Worm (Caenorhabditis elegans) whole organism, L2 larva: Measurements from ENCODE around the gene ent-3.
A peak's percentile ranks its signal among the peaks of the same experiment; 100 is the strongest.
"Not testable (repeated sequence)": the region's sequence is repeated elsewhere in the genome, so short reads cannot be mapped to it uniquely, and the experiment has no call there.

Source experiments
- C34F6.9 ChIP-seq: fragments of 150-350 bp; optimal IDR thresholded peaks from 2 replicates; lab custom pipeline; 2014; ENCODE audit warnings: missing biosample characterization, missing genetic modification characterization
- F13H6.1 ChIP-seq: sonication (generic microtip); optimal IDR thresholded peaks from 2 replicates; lab custom pipeline; 2016; ENCODE audit warnings: missing genetic modification characterization, missing compliant biosample characterization
- R02D3.7 ChIP-seq: fragments of 150-350 bp; optimal IDR thresholded peaks from 2 replicates; lab custom pipeline; 2014; ENCODE audit warnings: missing biosample characterization, missing genetic modification characterization
- Y55F3AM.14 ChIP-seq: fragments of 200-800 bp; sonication (Bioruptor generic); optimal IDR thresholded peaks from 2 replicates; lab custom pipeline; 2018; ENCODE audit warnings: mild to moderate bottlenecking, missing genetic modification characterization, missing compliant biosample characterization
- ZK546.5 ChIP-seq: sonication (generic microtip); optimal IDR thresholded peaks from 2 replicates; lab custom pipeline; 2017; ENCODE audit warnings: missing biosample characterization, missing genetic modification characterization
- alr-1 ChIP-seq: fragments of 150-350 bp; optimal IDR thresholded peaks from 2 replicates; lab custom pipeline; 2014; ENCODE audit warnings: missing biosample characterization, missing genetic modification characterization
- aly-2 ChIP-seq: fragments of 150-350 bp; optimal IDR thresholded peaks from 2 replicates; lab custom pipeline; 2014; ENCODE audit warnings: missing biosample characterization, missing genetic modification characterization
- ama-1 ChIP-seq: fragments of 150-350 bp; optimal IDR thresholded peaks from 2 replicates; lab custom pipeline; 2018; ENCODE audit warnings: inconsistent platforms
- blmp-1 ChIP-seq: sonication (generic microtip); optimal IDR thresholded peaks from 2 replicates; lab custom pipeline; 2017; ENCODE audit warnings: missing genetic modification characterization, mild to moderate bottlenecking, missing compliant biosample characterization, antibody characterized with exemption, moderate library complexity; ENCODE audit not compliant: insufficient read depth
- ceh-16 ChIP-seq: fragments of 150-350 bp; optimal IDR thresholded peaks from 2 replicates; lab custom pipeline; 2014; ENCODE audit warnings: missing biosample characterization, missing genetic modification characterization
- ceh-82 ChIP-seq: fragments of 150-350 bp; optimal IDR thresholded peaks from 2 replicates; lab custom pipeline; 2014; ENCODE audit warnings: missing biosample characterization, missing genetic modification characterization
- crh-2 ChIP-seq: sonication (generic microtip); optimal IDR thresholded peaks from 2 replicates; lab custom pipeline; 2017; ENCODE audit warnings: missing biosample characterization, missing genetic modification characterization
- dmd-4 ChIP-seq: sonication (generic microtip); optimal IDR thresholded peaks from 2 replicates; lab custom pipeline; 2017; ENCODE audit warnings: missing biosample characterization, missing genetic modification characterization
- egl-27 ChIP-seq: sonication (generic microtip); optimal IDR thresholded peaks from 3 replicates; lab custom pipeline; 2017; ENCODE audit warnings: missing biosample characterization, missing genetic modification reagents, missing genetic modification characterization
- elt-1 ChIP-seq: fragments of 150-350 bp; optimal IDR thresholded peaks from 2 replicates; lab custom pipeline; 2014; ENCODE audit warnings: missing biosample characterization, missing genetic modification characterization
- elt-3 ChIP-seq: sonication (generic microtip); optimal IDR thresholded peaks from 2 replicates; lab custom pipeline; 2017; ENCODE audit warnings: missing biosample characterization, missing genetic modification characterization
- fos-1 ChIP-seq: fragments of 150-350 bp; optimal IDR thresholded peaks from 2 replicates; lab custom pipeline; 2014; ENCODE audit warnings: missing biosample characterization, missing genetic modification characterization
- gmeb-1 ChIP-seq: fragments of 150-350 bp; optimal IDR thresholded peaks from 2 replicates; lab custom pipeline; 2014; ENCODE audit warnings: missing biosample characterization, missing genetic modification characterization
- lin-11 ChIP-seq: fragments of 150-350 bp; sonication (generic microtip); optimal IDR thresholded peaks from 2 replicates; lab custom pipeline; 2014; ENCODE audit warnings: missing biosample characterization, missing genetic modification characterization, inconsistent platforms, mixed read lengths
- lin-13 ChIP-seq: fragments of 150-350 bp; optimal IDR thresholded peaks from 2 replicates; lab custom pipeline; 2014; ENCODE audit warnings: missing biosample characterization, missing genetic modification reagents, missing genetic modification characterization
- lin-39 ChIP-seq: fragments of 150-350 bp; optimal IDR thresholded peaks from 2 replicates; lab custom pipeline; 2014; ENCODE audit warnings: missing biosample characterization, missing genetic modification reagents, missing genetic modification characterization
- lsy-2 ChIP-seq, 2 experiments: fragments of 150-350 bp in 1 of 2; sonication (generic microtip) in 1 of 2; optimal IDR thresholded peaks; 2 replicates each; lab custom pipeline; 2014 to 2017; ENCODE audit warnings: missing biosample characterization in 2 of 2, missing genetic modification characterization in 2 of 2
- mab-5 ChIP-seq: fragments of 150-350 bp; optimal IDR thresholded peaks from 2 replicates; lab custom pipeline; 2014; ENCODE audit warnings: missing biosample characterization, missing genetic modification characterization
- mbf-1 ChIP-seq: sonication (generic microtip); optimal IDR thresholded peaks from 2 replicates; lab custom pipeline; 2017; ENCODE audit warnings: missing biosample characterization, missing genetic modification characterization
- mdl-1 ChIP-seq, 2 experiments: fragments of 150-350 bp in 1 of 2; sonication (generic microtip) in 1 of 2; optimal IDR thresholded peaks; 2 replicates each; lab custom pipeline; 2017; ENCODE audit warnings: missing biosample characterization in 2 of 2, missing genetic modification characterization in 2 of 2
- nhr-10 ChIP-seq: sonication (generic microtip); optimal IDR thresholded peaks from 2 replicates; lab custom pipeline; 2017; ENCODE audit warnings: missing biosample characterization, missing genetic modification characterization
- nhr-11 ChIP-seq: fragments of 150-350 bp; optimal IDR thresholded peaks from 2 replicates; lab custom pipeline; 2014; ENCODE audit warnings: missing biosample characterization, missing genetic modification characterization
- nhr-12 ChIP-seq: fragments of 150-350 bp; optimal IDR thresholded peaks from 2 replicates; lab custom pipeline; 2014; ENCODE audit warnings: missing biosample characterization, missing genetic modification characterization
- nhr-129 ChIP-seq: fragments of 150-350 bp; optimal IDR thresholded peaks from 2 replicates; lab custom pipeline; 2014; ENCODE audit warnings: missing biosample characterization, missing genetic modification characterization
- nhr-21 ChIP-seq: fragments of 150-350 bp; optimal IDR thresholded peaks from 2 replicates; lab custom pipeline; 2014; ENCODE audit warnings: missing biosample characterization, missing genetic modification characterization
- nhr-23 ChIP-seq: fragments of 150-350 bp; optimal IDR thresholded peaks from 2 replicates; lab custom pipeline; 2014; ENCODE audit warnings: missing biosample characterization, missing genetic modification reagents, missing genetic modification characterization
- nhr-237 ChIP-seq: fragments of 150-350 bp; optimal IDR thresholded peaks from 2 replicates; lab custom pipeline; 2014; ENCODE audit warnings: missing biosample characterization, missing genetic modification characterization
- nhr-25 ChIP-seq: fragments of 150-350 bp; sonication (generic microtip); optimal IDR thresholded peaks from 3 replicates; lab custom pipeline; 2014; ENCODE audit warnings: missing biosample characterization, missing genetic modification characterization
- nhr-6 ChIP-seq: fragments of 150-350 bp; optimal IDR thresholded peaks from 2 replicates; lab custom pipeline; 2014; ENCODE audit warnings: missing biosample characterization, missing genetic modification characterization
- nhr-77 ChIP-seq: fragments of 150-350 bp; optimal IDR thresholded peaks from 2 replicates; lab custom pipeline; 2014; ENCODE audit warnings: missing biosample characterization, missing genetic modification characterization
- peb-1 ChIP-seq: fragments of 150-350 bp; optimal IDR thresholded peaks from 2 replicates; lab custom pipeline; 2014; ENCODE audit warnings: missing biosample characterization, missing genetic modification characterization
- sem-4 ChIP-seq: fragments of 150-350 bp; optimal IDR thresholded peaks from 2 replicates; lab custom pipeline; 2014; ENCODE audit warnings: missing biosample characterization, missing genetic modification reagents, missing genetic modification characterization
- skn-1 ChIP-seq: sonication (generic microtip); optimal IDR thresholded peaks from 2 replicates; lab custom pipeline; 2017; ENCODE audit warnings: missing biosample characterization, missing genetic modification characterization
- sma-3 ChIP-seq: sonication (generic microtip); optimal IDR thresholded peaks from 2 replicates; lab custom pipeline; 2016; ENCODE audit warnings: missing genetic modification reagents, missing genetic modification characterization, missing compliant biosample characterization
- sma-9 ChIP-seq, 2 experiments: fragments of 150-350 bp in 1 of 2; sonication (generic microtip) in 1 of 2; optimal IDR thresholded peaks; 2 replicates each; lab custom pipeline; 2014 to 2016; ENCODE audit warnings: missing genetic modification characterization in 2 of 2, mild to moderate bottlenecking in 1 of 2, missing biosample characterization in 1 of 2, missing compliant biosample characterization in 1 of 2, missing genetic modification reagents in 1 of 2, moderate library complexity in 1 of 2
- snpc-4 ChIP-seq: fragments of 150-350 bp; optimal IDR thresholded peaks from 2 replicates; lab custom pipeline; 2014; ENCODE audit warnings: missing biosample characterization, missing genetic modification characterization
- unc-39 ChIP-seq: fragments of 150-350 bp; optimal IDR thresholded peaks from 2 replicates; lab custom pipeline; 2014; ENCODE audit warnings: missing biosample characterization, missing genetic modification characterization
- unc-55 ChIP-seq: fragments of 150-350 bp; sonication (generic microtip); optimal IDR thresholded peaks from 3 replicates; lab custom pipeline; 2014; ENCODE audit warnings: missing biosample characterization, missing genetic modification reagents, missing genetic modification characterization
- unc-62 ChIP-seq: fragments of 150-350 bp; optimal IDR thresholded peaks from 2 replicates; lab custom pipeline; 2014; ENCODE audit warnings: missing biosample characterization, missing genetic modification reagents, missing genetic modification characterization
- zag-1 ChIP-seq: fragments of 150-350 bp; optimal IDR thresholded peaks from 2 replicates; lab custom pipeline; 2014; ENCODE audit warnings: missing biosample characterization, missing genetic modification characterization
- ztf-1 ChIP-seq: fragments of 200-800 bp; sonication (Bioruptor generic); conservative IDR thresholded peaks from 2 replicates; pipeline ENCODE4 v1.3.6; 2022; ENCODE audit warnings: missing genetic modification characterization, missing compliant biosample characterization
- ztf-11 ChIP-seq: sonication (generic microtip); optimal IDR thresholded peaks from 2 replicates; lab custom pipeline; 2017; ENCODE audit warnings: missing biosample characterization, missing genetic modification characterization
- ztf-4 ChIP-seq: fragments of 150-350 bp; optimal IDR thresholded peaks from 2 replicates; lab custom pipeline; 2014; ENCODE audit warnings: missing biosample characterization, missing genetic modification characterization

The ent-3 gene

DNA sequence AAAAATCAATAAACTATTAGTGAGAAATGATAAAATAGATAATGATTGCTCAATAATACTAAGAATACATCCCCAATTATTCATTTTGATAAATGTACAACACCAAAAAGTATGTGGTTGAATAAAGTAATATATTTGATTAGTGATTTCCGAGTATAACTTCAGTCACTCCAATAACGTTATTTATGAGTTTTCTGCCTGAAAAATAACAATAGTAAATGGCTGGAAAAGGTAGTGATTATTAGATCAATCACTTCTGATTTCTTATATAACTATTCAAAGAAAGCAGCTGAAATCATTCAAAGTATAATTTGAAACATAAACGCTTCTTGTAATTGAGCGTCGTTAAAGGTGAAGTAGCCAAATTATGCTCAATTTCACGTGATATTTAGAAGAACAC lies 25.1 kb downstream of the ent-3 start, which contains the start of gene str-230:
TSS of gene str-230 (minus strand) at position 101 of the 400 bp plus-strand sequence.
- no peak for TF ChIP-seq nhr-237 (tag; lab: Kevin White, UChicago)
- no peak for TF ChIP-seq C34F6.9 (tag; lab: Kevin White, UChicago)
- no peak for TF ChIP-seq lin-13 (GFP tag; lab: Kevin White, UChicago)
- no peak for TF ChIP-seq zag-1 (tag; lab: Kevin White, UChicago)
- TF ChIP-seq dmd-4 = no peak
- TF ChIP-seq fos-1 (tag; lab: Kevin White, UChicago) = no peak
- no peak for TF ChIP-seq lin-11 (tag; lab: Kevin White, UChicago)
- no peak for TF ChIP-seq nhr-6
- no peak for TF ChIP-seq F13H6.1
- no peak for TF ChIP-seq sem-4 (tag; lab: Kevin White, UChicago)
- no peak for TF ChIP-seq nhr-12
- no peak for TF ChIP-seq nhr-77
- no peak for TF ChIP-seq peb-1
- no peak for TF ChIP-seq lin-39 (tag; lab: Kevin White, UChicago)
- TF ChIP-seq unc-39 = no peak
- TF ChIP-seq ztf-11 = no peak
- TF ChIP-seq nhr-25 (tag; lab: Kevin White, UChicago) = no peak

DNA sequence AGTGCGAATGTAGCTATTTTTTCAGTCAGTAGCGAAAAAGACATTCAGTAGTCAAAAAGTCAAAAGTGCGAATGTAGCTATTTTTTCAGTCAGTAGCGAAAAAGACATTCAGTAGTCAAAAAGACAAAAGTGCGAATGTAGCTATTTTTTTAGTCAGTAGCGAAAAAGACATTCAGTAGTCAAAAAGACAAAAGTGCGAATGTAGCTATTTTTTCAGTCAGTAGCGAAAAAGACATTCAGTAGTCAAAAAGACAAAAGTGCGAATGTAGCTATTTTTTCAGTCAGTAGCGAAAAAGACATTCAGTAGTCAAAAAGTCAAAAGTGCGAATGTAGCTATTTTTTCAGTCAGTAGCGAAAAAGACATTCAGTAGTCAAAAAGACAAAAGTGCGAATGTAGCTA lies 30.6 kb downstream of the ent-3 start, which contains the start of gene T16A9.3:
TSS of gene T16A9.3 (plus strand) at position 301 of the 400 bp plus-strand sequence.
- TF ChIP-seq snpc-4; nhr-6; nhr-10 (tag; lab: Kevin White, UChicago): not testable (repeated sequence)

ce11 chrV:14200086-14200485 lies 35.8 kb downstream of the ent-3 start:
- TF ChIP-seq C34F6.9 (tag; lab: Kevin White, UChicago) (peak; percentile 97), nhr-12 (peak; percentile 30), nhr-77 (peak; percentile 26), sma-3 (GFP tag; lab: Kevin White, UChicago) (peak; percentile 91), lin-11 (tag; lab: Kevin White, UChicago) (peak; percentile 77), elt-3 (tag; lab: Kevin White, UChicago) (no peak), ztf-4 (peak; percentile 92), nhr-10 (tag; lab: Kevin White, UChicago) (peak; percentile 87), ama-1 (peak; percentile 68), zag-1 (tag; lab: Kevin White, UChicago) (peak; percentile 95), unc-62 (GFP tag; lab: Kevin White, UChicago) (peak; percentile 19), ceh-16 (tag; lab: Kevin White, UChicago) (no peak), nhr-11 (peak; percentile 55), snpc-4 (peak; percentile 65), blmp-1 (tag; lab: Kevin White, UChicago) (peak; percentile 66), fos-1 (tag; lab: Kevin White, UChicago) (peak; percentile 91), sma-9 (GFP tag; optimal IDR thresholded peaks at IDR 0.05; lab: Kevin White, UChicago) (peak; percentile 94), sma-9 (tag; optimal IDR thresholded peaks at IDR 0.05; lab: Kevin White, UChicago) (no peak), gmeb-1 (tag; lab: Kevin White, UChicago) (peak; percentile 79), Y55F3AM.14 (GFP tag; lab: Kevin White, UChicago) (peak; percentile 73), ceh-82 (tag; lab: Kevin White, UChicago) (peak; percentile 74), mab-5 (tag; lab: Kevin White, UChicago) (peak; percentile 66), nhr-129 (tag; lab: Kevin White, UChicago) (peak; percentile 97), ZK546.5 (tag; lab: Kevin White, UChicago) (no peak), dmd-4 (no peak), ztf-11 (no peak), nhr-25 (tag; lab: Kevin White, UChicago) (peak; percentile 88), crh-2 (tag; lab: Kevin White, UChicago) (peak; percentile 94), mbf-1 (no peak), alr-1 (no peak), ztf-1 (GFP tag; lab: Robert Waterston, UW) (no peak), sem-4 (tag; lab: Kevin White, UChicago) (peak; percentile 81), elt-1 (tag; lab: Kevin White, UChicago) (no peak), nhr-21 (tag; lab: Kevin White, UChicago) (peak; percentile 90), lin-13 (GFP tag; lab: Kevin White, UChicago) (peak; percentile 78), unc-39 (no peak), mdl-1 (tag; optimal IDR thresholded peaks at IDR 0.05; lab: Kevin White, UChicago) (peak; percentile 79 to 86), F13H6.1 (peak; percentile 94), egl-27 (tag; lab: Kevin White, UChicago) (peak; percentile 90), nhr-237 (tag; lab: Kevin White, UChicago) (no peak), lin-39 (tag; lab: Kevin White, UChicago) (no peak), skn-1 (tag; lab: Kevin White, UChicago) (peak; percentile 40), R02D3.7 (no peak), unc-55 (peak; percentile 97), peb-1 (no peak), lsy-2 (tag; optimal IDR thresholded peaks at IDR 0.05; lab: Kevin White, UChicago) (peak; percentile 74 to 90), aly-2 (tag; lab: Kevin White, UChicago) (no peak), nhr-23 (tag; lab: Kevin White, UChicago) (no peak)
